Fruit fly (Drosophila melanogaster) whole organism, embryonic: ENCODE measurements around the gene Nsun5.

Source experiments
- BtbVII ChIP-seq: fragments of 200-800 bp; sonication (Bioruptor generic); optimal IDR thresholded peaks from 3 replicates; lab custom pipeline; 2017; ENCODE audit warnings: missing biosample characterization, mild to moderate bottlenecking, missing genetic modification characterization
- CG10209 ChIP-seq: fragments of 200-800 bp; sonication (Bioruptor generic); optimal IDR thresholded peaks from 3 replicates; lab custom pipeline; 2017; ENCODE audit warnings: missing biosample characterization, mild to moderate bottlenecking, missing genetic modification characterization, missing genetic modification reagents
- CG11695 ChIP-seq: fragments of 200-800 bp; sonication (Bioruptor generic); IDR thresholded peaks from 3 replicates; pipeline ENCODE4 v1.3.6; 2022; ENCODE audit warnings: missing biosample characterization, missing genetic modification characterization
- CG13123 ChIP-seq: fragments of 200-800 bp; sonication (Bioruptor generic); optimal IDR thresholded peaks from 2 replicates; lab custom pipeline; 2016; ENCODE audit warnings: missing biosample characterization, missing genetic modification characterization
- CG13287 ChIP-seq: fragments of 200-800 bp; sonication (Bioruptor generic); IDR thresholded peaks from 2 replicates; pipeline ENCODE4 v1.3.6; 2022; ENCODE audit warnings: missing biosample characterization, missing genetic modification characterization; ENCODE audit not compliant: partially characterized antibody
- CG13296 ChIP-seq: fragments of 200-800 bp; sonication (Bioruptor generic); optimal IDR thresholded peaks from 3 replicates; lab custom pipeline; 2018; ENCODE audit warnings: missing biosample characterization, mild to moderate bottlenecking, missing genetic modification characterization
- CG14710 ChIP-seq: fragments of 200-800 bp; sonication (Bioruptor generic); optimal IDR thresholded peaks from 3 replicates; lab custom pipeline; 2019; ENCODE audit warnings: missing biosample characterization, mild to moderate bottlenecking, missing genetic modification characterization, moderate library complexity
- CG2120 ChIP-seq: fragments of 200-800 bp; sonication (Bioruptor generic); optimal IDR thresholded peaks from 3 replicates; lab custom pipeline; 2016; ENCODE audit warnings: missing biosample characterization, missing genetic modification characterization
- CG2129 ChIP-seq: fragments of 200-800 bp; sonication (Bioruptor generic); IDR thresholded peaks from 2 replicates; pipeline ENCODE4 v1.3.6; 2022; ENCODE audit warnings: missing biosample characterization, missing genetic modification characterization; ENCODE audit not compliant: partially characterized antibody
- CG2875 ChIP-seq: fragments of 200-800 bp; sonication (Bioruptor generic); optimal IDR thresholded peaks from 2 replicates; lab custom pipeline; 2017; ENCODE audit warnings: missing biosample characterization, mild to moderate bottlenecking, missing genetic modification characterization, missing genetic modification reagents
- CG30020 ChIP-seq: fragments of 200-800 bp; optimal IDR thresholded peaks from 2 replicates; lab custom pipeline; 2019; ENCODE audit warnings: missing biosample characterization, mild to moderate bottlenecking, missing genetic modification characterization, moderate library complexity
- CG32767 ChIP-seq: fragments of 200-800 bp; sonication (Bioruptor generic); IDR thresholded peaks from 2 replicates; pipeline ENCODE4 v1.3.6; 2022; ENCODE audit warnings: missing biosample characterization, missing genetic modification characterization
- CG32772 ChIP-seq: fragments of 200-800 bp; sonication (Bioruptor generic); IDR thresholded peaks from 2 replicates; pipeline ENCODE4 v1.3.6; 2022; ENCODE audit warnings: missing biosample characterization, missing genetic modification characterization
- CG4820 ChIP-seq: fragments of 200-800 bp; sonication (Bioruptor generic); optimal IDR thresholded peaks from 3 replicates; lab custom pipeline; 2016; ENCODE audit warnings: missing biosample characterization, missing genetic modification characterization
- CG5245 ChIP-seq: fragments of 200-800 bp; sonication (Bioruptor generic); optimal IDR thresholded peaks from 3 replicates; lab custom pipeline; 2016; ENCODE audit warnings: missing biosample characterization, missing genetic modification characterization
- CG6791 ChIP-seq: fragments of 200-800 bp; sonication (Bioruptor generic); IDR thresholded peaks from 3 replicates; pipeline ENCODE4 v1.3.6; 2022; ENCODE audit warnings: missing biosample characterization, missing genetic modification characterization; ENCODE audit not compliant: partially characterized antibody
- CG6813 ChIP-seq: fragments of 200-800 bp; sonication (Bioruptor generic); optimal IDR thresholded peaks from 2 replicates; lab custom pipeline; 2017; ENCODE audit warnings: missing biosample characterization, missing genetic modification characterization, mild to moderate bottlenecking, moderate library complexity, missing genetic modification reagents
- CG7556 ChIP-seq: fragments of 200-800 bp; sonication (Bioruptor generic); optimal IDR thresholded peaks from 2 replicates; lab custom pipeline; 2017; ENCODE audit warnings: missing biosample characterization, mild to moderate bottlenecking, missing genetic modification characterization
- CG9609 ChIP-seq: fragments of 200-800 bp; sonication (Bioruptor generic); optimal IDR thresholded peaks from 3 replicates; lab custom pipeline; 2016; ENCODE audit warnings: missing biosample characterization, missing genetic modification characterization
- CG9817 ChIP-seq: fragments of 200-800 bp; sonication (Bioruptor generic); optimal IDR thresholded peaks from 2 replicates; lab custom pipeline; 2018; ENCODE audit warnings: missing biosample characterization, mild to moderate bottlenecking, missing genetic modification characterization, moderate library complexity
- CTCF ChIP-seq: fragments of 200-800 bp; sonication (Bioruptor generic); optimal IDR thresholded peaks from 2 replicates; lab custom pipeline; 2017; ENCODE audit warnings: missing biosample characterization, mild to moderate bottlenecking, missing genetic modification characterization, moderate library complexity
- Dek ChIP-seq: fragments of 200-800 bp; sonication (Bioruptor generic); optimal IDR thresholded peaks from 3 replicates; lab custom pipeline; 2019; ENCODE audit warnings: missing biosample characterization, mild to moderate bottlenecking, missing genetic modification characterization, moderate library complexity
- Dll ChIP-seq: fragments of 200-800 bp; sonication (Bioruptor generic); IDR thresholded peaks from 4 replicates; pipeline ENCODE4 v1.3.6; 2022; ENCODE audit warnings: missing biosample characterization, missing genetic modification characterization; ENCODE audit not compliant: partially characterized antibody
- Fer2 ChIP-seq: fragments of 200-800 bp; sonication (Bioruptor generic); optimal IDR thresholded peaks from 2 replicates; lab custom pipeline; 2018; ENCODE audit warnings: missing biosample characterization, mild to moderate bottlenecking, missing genetic modification characterization, moderate library complexity
- H15 ChIP-seq: fragments of 200-800 bp; sonication (Bioruptor generic); IDR thresholded peaks from 3 replicates; pipeline ENCODE4 v1.3.6; 2022; ENCODE audit warnings: missing biosample characterization, missing genetic modification characterization
- HLHmδ ChIP-seq: fragments of 200-800 bp; sonication (Bioruptor generic); optimal IDR thresholded peaks from 2 replicates; lab custom pipeline; 2018; ENCODE audit warnings: missing biosample characterization, mild to moderate bottlenecking, missing genetic modification characterization, moderate library complexity
- Lim3 ChIP-seq: fragments of 200-800 bp; sonication (Bioruptor generic); IDR thresholded peaks from 2 replicates; pipeline ENCODE4 v1.3.6; 2022; ENCODE audit warnings: missing biosample characterization, missing genetic modification characterization
- MTF-1 ChIP-seq: fragments of 200-800 bp; sonication (Bioruptor generic); optimal IDR thresholded peaks from 2 replicates; lab custom pipeline; 2018; ENCODE audit warnings: missing biosample characterization, mild to moderate bottlenecking, missing genetic modification characterization, borderline replicate concordance
- Nf-YB ChIP-seq: fragments of 200-800 bp; sonication (Bioruptor generic); optimal IDR thresholded peaks from 3 replicates; lab custom pipeline; 2019; ENCODE audit warnings: missing biosample characterization, mild to moderate bottlenecking, missing genetic modification characterization, moderate library complexity
- Nf-YC ChIP-seq: fragments of 200-800 bp; optimal IDR thresholded peaks from 3 replicates; lab custom pipeline; 2019; ENCODE audit warnings: missing biosample characterization, mild to moderate bottlenecking, missing genetic modification characterization, moderate library complexity
- Vsx1 ChIP-seq: fragments of 200-800 bp; sonication (Bioruptor generic); optimal IDR thresholded peaks from 2 replicates; lab custom pipeline; 2017; ENCODE audit warnings: missing biosample characterization, mild to moderate bottlenecking, missing genetic modification characterization, missing genetic modification reagents
- abd-A ChIP-seq: fragments of 200-800 bp; sonication (Bioruptor generic); optimal IDR thresholded peaks from 3 replicates; lab custom pipeline; 2019; ENCODE audit warnings: missing biosample characterization, mild to moderate bottlenecking, missing genetic modification characterization, moderate library complexity
- ase ChIP-seq: fragments of 200-800 bp; sonication (Bioruptor generic); IDR thresholded peaks from 3 replicates; pipeline ENCODE4 v1.3.6; 2022; ENCODE audit warnings: missing biosample characterization, missing genetic modification characterization
- cg ChIP-seq: fragments of 200-800 bp; sonication (Bioruptor generic); optimal IDR thresholded peaks from 3 replicates; lab custom pipeline; 2019; ENCODE audit warnings: missing biosample characterization, mild to moderate bottlenecking, missing genetic modification characterization, moderate library complexity
- croc ChIP-seq: fragments of 200-800 bp; sonication (Bioruptor generic); conservative IDR thresholded peaks from 3 replicates; pipeline ENCODE4 v1.3.6; 2022; ENCODE audit warnings: missing biosample characterization, missing genetic modification characterization
- da ChIP-seq: fragments of 200-800 bp; sonication (Bioruptor generic); optimal IDR thresholded peaks from 2 replicates; lab custom pipeline; 2016; ENCODE audit warnings: missing biosample characterization, missing genetic modification characterization
- eve ChIP-seq, 2 experiments: fragments of >200 bp; optimal IDR thresholded peaks; 2 replicates each; lab custom pipeline; 2017; ENCODE audit warnings: missing biosample characterization in 2 of 2, missing genetic modification characterization in 2 of 2
- gcm ChIP-seq: fragments of 200-800 bp; sonication (Bioruptor generic); optimal IDR thresholded peaks from 2 replicates; lab custom pipeline; 2019; ENCODE audit warnings: missing biosample characterization, mild to moderate bottlenecking, missing genetic modification characterization, moderate library complexity
- grau ChIP-seq: fragments of 200-800 bp; optimal IDR thresholded peaks from 3 replicates; lab custom pipeline; 2019; ENCODE audit warnings: missing biosample characterization, mild to moderate bottlenecking, missing genetic modification characterization, moderate library complexity
- ham ChIP-seq: fragments of 200-800 bp; sonication (Bioruptor generic); IDR thresholded peaks from 2 replicates; pipeline ENCODE4 v1.3.6; 2022; ENCODE audit warnings: missing biosample characterization, missing genetic modification characterization
- hbn ChIP-seq: fragments of 200-800 bp; sonication (Bioruptor generic); IDR thresholded peaks from 2 replicates; pipeline ENCODE4 v1.3.6; 2022; ENCODE audit warnings: missing biosample characterization, missing genetic modification characterization; ENCODE audit not compliant: partially characterized antibody
- kah ChIP-seq: fragments of 200-800 bp; sonication (Bioruptor generic); optimal IDR thresholded peaks from 2 replicates; lab custom pipeline; 2018; ENCODE audit warnings: missing biosample characterization, mild to moderate bottlenecking, missing genetic modification characterization
- lola ChIP-seq, 3 experiments: fragments of >200 bp in 2 of 3; fragments of 200-800 bp in 1 of 3; sonication (Bioruptor generic) in 1 of 3; optimal IDR thresholded peaks; 2 replicates each; lab custom pipeline; 2017 to 2019; ENCODE audit warnings: missing biosample characterization in 3 of 3, missing genetic modification characterization in 3 of 3, mild to moderate bottlenecking in 1 of 3, moderate library complexity in 1 of 3
- mld ChIP-seq: fragments of 200-800 bp; sonication (Bioruptor generic); IDR thresholded peaks from 3 replicates; pipeline ENCODE4 v1.3.6; 2022; ENCODE audit warnings: missing biosample characterization, missing genetic modification characterization; ENCODE audit not compliant: partially characterized antibody
- nau ChIP-seq: fragments of 200-800 bp; sonication (Bioruptor generic); optimal IDR thresholded peaks from 3 replicates; lab custom pipeline; 2017; ENCODE audit warnings: missing biosample characterization, mild to moderate bottlenecking, missing genetic modification characterization, missing genetic modification reagents
- salm ChIP-seq: fragments of 200-800 bp; sonication (Bioruptor generic); optimal IDR thresholded peaks from 2 replicates; lab custom pipeline; 2018; ENCODE audit warnings: missing biosample characterization, mild to moderate bottlenecking, missing genetic modification characterization
- sens-2 ChIP-seq: fragments of 200-800 bp; sonication (Bioruptor generic); IDR thresholded peaks from 2 replicates; pipeline ENCODE4 v1.3.6; 2022; ENCODE audit warnings: missing biosample characterization, missing genetic modification characterization
- twi ChIP-seq: fragments of 200-800 bp; optimal IDR thresholded peaks from 2 replicates; lab custom pipeline; 2019; ENCODE audit warnings: missing biosample characterization, mild to moderate bottlenecking, missing genetic modification characterization, moderate library complexity
- vvl ChIP-seq: fragments of 200-800 bp; sonication (Bioruptor generic); IDR thresholded peaks from 2 replicates; pipeline ENCODE4 v1.3.6; 2022; ENCODE audit warnings: missing biosample characterization, missing genetic modification characterization
- wek ChIP-seq: fragments of 200-800 bp; sonication (Bioruptor generic); optimal IDR thresholded peaks from 3 replicates; lab custom pipeline; 2018; ENCODE audit warnings: missing biosample characterization, mild to moderate bottlenecking, missing genetic modification characterization, moderate library complexity

Gene Nsun5

dm6 chr3R:19153502-19153983, 8.6 kb downstream of the Nsun5 start, which contains the start of gene CG5835 (continued):
- TF ChIP-seq HLHmδ = no peak
- TF ChIP-seq CG14710 (tag; lab: Kevin White, UChicago) = peak; percentile 1
- TF ChIP-seq CG9609 (GFP tag; lab: Kevin White, UChicago) = no peak
- TF ChIP-seq hbn (GFP tag; lab: Robert Waterston, UW) = no peak
- TF ChIP-seq CG30020 (tag; lab: Kevin White, UChicago) = no peak
- no peak for TF ChIP-seq CG6791 (GFP tag; lab: Robert Waterston, UW)
- no peak for TF ChIP-seq Nf-YC (tag; lab: Kevin White, UChicago)
- no peak for TF ChIP-seq twi (tag; lab: Kevin White, UChicago)
- TF ChIP-seq BtbVII (GFP tag; lab: Kevin White, UChicago) = peak; percentile 38
- TF ChIP-seq CG5245 (GFP tag; lab: Kevin White, UChicago) = no peak
- no peak for TF ChIP-seq lola (GFP tag; optimal IDR thresholded peaks at IDR 0.05; lab: Kevin White, UChicago)
- no peak for TF ChIP-seq salm (tag; lab: Kevin White, UChicago)
- TF ChIP-seq CG13296 = peak; percentile 12
- peak; percentile 18 for TF ChIP-seq MTF-1 (GFP tag; lab: Kevin White, UChicago)
- TF ChIP-seq abd-A (tag; lab: Kevin White, UChicago) = no peak
- TF ChIP-seq CG32767 = no peak
- TF ChIP-seq wek = peak; percentile 96
- no peak for TF ChIP-seq CG13123 (GFP tag; lab: Kevin White, UChicago)
- no peak for TF ChIP-seq mld (GFP tag; lab: Robert Waterston, UW)
- TF ChIP-seq croc (GFP tag; lab: Robert Waterston, UW) = no peak
- TF ChIP-seq kah = no peak
- no peak for TF ChIP-seq Lim3
- no peak for TF ChIP-seq CG10209 (GFP tag; lab: Kevin White, UChicago)
- no peak for TF ChIP-seq sens-2 (GFP tag; lab: Robert Waterston, UW)
- TF ChIP-seq CG4820 (GFP tag; lab: Kevin White, UChicago) = no peak
- TF ChIP-seq CG6813 = no peak
- TF ChIP-seq gcm (GFP tag; lab: Kevin White, UChicago) = peak; percentile 79
- peak; percentile 56; the same call in 1 of the 2 replicates for TF ChIP-seq CG13287 (GFP tag; lab: Robert Waterston, UW)
- TF ChIP-seq CTCF (GFP tag; lab: Kevin White, UChicago) = no peak
- no peak for TF ChIP-seq ase (GFP tag; lab: Robert Waterston, UW)
- no peak for TF ChIP-seq da (GFP tag; lab: Kevin White, UChicago)
- no peak for TF ChIP-seq Fer2
- peak; percentile 55; the same call in 2 of the 3 replicates for TF ChIP-seq CG11695 (GFP tag; lab: Robert Waterston, UW)
- TF ChIP-seq cg (GFP tag; lab: Kevin White, UChicago) = no peak
- TF ChIP-seq Nf-YB = no peak
- TF ChIP-seq CG7556 (GFP tag; lab: Kevin White, UChicago) = no peak
- no peak for TF ChIP-seq CG32772
- no peak for TF ChIP-seq CG9817 (tag; lab: Kevin White, UChicago)
- no peak for TF ChIP-seq H15
- no peak for TF ChIP-seq Dek (tag; lab: Kevin White, UChicago)
- TF ChIP-seq nau (GFP tag; lab: Kevin White, UChicago) = no peak
- no peak for TF ChIP-seq ham (GFP tag; lab: Robert Waterston, UW)
- peak; percentile 63 for TF ChIP-seq CG2120 (GFP tag; lab: Kevin White, UChicago)
- TF ChIP-seq eve (GFP tag; optimal IDR thresholded peaks at IDR 0.05; lab: Kevin White, UChicago) = no peak
- no peak for TF ChIP-seq Dll (GFP tag; lab: Robert Waterston, UW)
- peak; percentile 23 for TF ChIP-seq grau (tag; lab: Kevin White, UChicago)
- TF ChIP-seq CG2129 (GFP tag; lab: Robert Waterston, UW) = no peak
- no peak for TF ChIP-seq CG2875 (GFP tag; lab: Kevin White, UChicago)
- peak; percentile 15 for TF ChIP-seq Vsx1 (GFP tag; lab: Kevin White, UChicago)
- no peak; the same call in 1 of the 2 replicates for TF ChIP-seq vvl (GFP tag; lab: Robert Waterston, UW)
